Worm (Caenorhabditis elegans): ENCODE data around the gene fem-2.

fem-2 gene

ce11 chrIII:651587-651986 lies 17.2 kb upstream of the fem-2 start (continued):
- no peak for TF ChIP-seq dmd-9 (GFP tag; IDR thresholded peaks at IDR 0.05)
- TF ChIP-seq madf-5 (GFP tag; IDR thresholded peaks at IDR 0.05), result no peak
- no peak for TF ChIP-seq ceh-32 (tag; optimal IDR thresholded peaks at IDR 0.05; ENCODE audit: poor library complexity)
- no peak for TF ChIP-seq sdz-12 (GFP tag; optimal IDR thresholded peaks at IDR 0.05)
- 0 out of 2 replicates have a peak, but pooled peaks have one; percentile 14 for TF ChIP-seq php-3 (GFP tag; IDR thresholded peaks at IDR 0.05)
- no peak for TF ChIP-seq R02D3.7 (tag; optimal IDR thresholded peaks at IDR 0.05)
- TF ChIP-seq daf-19 (GFP tag; conservative IDR thresholded peaks at IDR 0.05), result no peak
- TF ChIP-seq egl-43 (GFP tag; IDR thresholded peaks at IDR 0.05), result no peak
- TF ChIP-seq dve-1 (tag; optimal IDR thresholded peaks at IDR 0.05; ENCODE audit: insufficient read depth), result peak; percentile 49
- TF ChIP-seq nhr-48 (tag; optimal IDR thresholded peaks at IDR 0.05), result no peak
- no peak for TF ChIP-seq daf-16 (GFP tag; optimal IDR thresholded peaks at IDR 0.05)
- peak; percentile 91 for TF ChIP-seq daf-16 (tag; optimal IDR thresholded peaks at IDR 0.05)
- no peak for TF ChIP-seq ztf-7 (tag; optimal IDR thresholded peaks at IDR 0.05)
- no peak for TF ChIP-seq mdt-29 (GFP tag; IDR thresholded peaks at IDR 0.05)
- no peak for TF ChIP-seq madf-9 (GFP tag; conservative IDR thresholded peaks at IDR 0.05)
- TF ChIP-seq ces-1 (GFP tag; optimal IDR thresholded peaks at IDR 0.05), result no peak
- TF ChIP-seq zfp-3 (GFP tag; conservative IDR thresholded peaks at IDR 0.05), result no peak
- no peak for TF ChIP-seq ztf-11 (tag; optimal IDR thresholded peaks at IDR 0.05)
- TF ChIP-seq mep-1 (tag; optimal IDR thresholded peaks at IDR 0.05), result no peak
- no peak for TF ChIP-seq nhr-111 (GFP tag; optimal IDR thresholded peaks at IDR 0.05)
- no peak for TF ChIP-seq T26A8.4 (GFP tag; IDR thresholded peaks at IDR 0.05)
- no peak for TF ChIP-seq F37D6.2 (tag; optimal IDR thresholded peaks at IDR 0.05)
- no peak for TF ChIP-seq ama-1 (optimal IDR thresholded peaks at IDR 0.05)
- TF ChIP-seq snpc-4 (tag; optimal IDR thresholded peaks at IDR 0.05), result no peak
- TF ChIP-seq unc-39 (tag; optimal IDR thresholded peaks at IDR 0.05), result no peak
- TF ChIP-seq fos-1 (tag; optimal IDR thresholded peaks at IDR 0.05), result no peak
- TF ChIP-seq nhr-10 (tag; optimal IDR thresholded peaks at IDR 0.05), result no peak
- TF ChIP-seq F44E2.7 (GFP tag; IDR thresholded peaks at IDR 0.05), result no peak
- TF ChIP-seq nhr-102 (tag; optimal IDR thresholded peaks at IDR 0.05), result no peak
- TF ChIP-seq ceh-62 (tag; optimal IDR thresholded peaks at IDR 0.05), result no peak
- no peak for TF ChIP-seq unc-130 (GFP tag; optimal IDR thresholded peaks at IDR 0.05)
- no peak for TF ChIP-seq spr-1 (tag; optimal IDR thresholded peaks at IDR 0.05)
- TF ChIP-seq ZK337.2 (GFP tag; IDR thresholded peaks at IDR 0.05), result no peak
- peak in 1 of 2 experiments; percentile 6 for TF ChIP-seq lsy-2 (tag; optimal IDR thresholded peaks at IDR 0.05)
- no peak for TF ChIP-seq T20F7.1 (GFP tag; optimal IDR thresholded peaks at IDR 0.05)
- TF ChIP-seq ZK546.5 (tag; optimal IDR thresholded peaks at IDR 0.05), result no peak
- no peak for TF ChIP-seq F49E8.2 (tag; optimal IDR thresholded peaks at IDR 0.05; ENCODE audit: borderline replicate concordance)

ce11 chrIII:650539-650938 lies 16.1 kb upstream of the fem-2 start:
- peak; percentile 58 for TF ChIP-seq nhr-28 (tag; optimal IDR thresholded peaks at IDR 0.05)
- TF ChIP-seq mdl-1 (tag; optimal IDR thresholded peaks at IDR 0.05), result peak in 1 of 2 experiments; percentile 2
- TF ChIP-seq aha-1 (tag), result peak; percentile 87
- no peak for TF ChIP-seq snpc-1.2 (GFP tag; IDR thresholded peaks at IDR 0.05)
- TF ChIP-seq mxl-2 (GFP tag; conservative IDR thresholded peaks at IDR 0.05), result no peak
- TF ChIP-seq tra-1 (GFP tag; IDR thresholded peaks at IDR 0.05), result no peak

All from whole organism, L4 larva.